Worm (Caenorhabditis elegans) whole organism, L2 larva: Measurements from ENCODE around the gene algn-1.

Experiments
- F13H6.1 ChIP-seq: sonication (generic microtip); optimal IDR thresholded peaks from 2 replicates; lab custom pipeline; 2016; ENCODE audit warnings: missing genetic modification characterization, missing compliant biosample characterization
- blmp-1 ChIP-seq: sonication (generic microtip); optimal IDR thresholded peaks from 2 replicates; lab custom pipeline; 2017; ENCODE audit warnings: missing genetic modification characterization, mild to moderate bottlenecking, missing compliant biosample characterization, antibody characterized with exemption, moderate library complexity; ENCODE audit not compliant: insufficient read depth
- lin-13 ChIP-seq: fragments of 150-350 bp; optimal IDR thresholded peaks from 2 replicates; lab custom pipeline; 2014; ENCODE audit warnings: missing biosample characterization, missing genetic modification reagents, missing genetic modification characterization
- lsy-2 ChIP-seq, 2 experiments: fragments of 150-350 bp in 1 of 2; sonication (generic microtip) in 1 of 2; optimal IDR thresholded peaks; 2 replicates each; lab custom pipeline; 2014 to 2017; ENCODE audit warnings: missing biosample characterization in 2 of 2, missing genetic modification characterization in 2 of 2
- nhr-10 ChIP-seq: sonication (generic microtip); optimal IDR thresholded peaks from 2 replicates; lab custom pipeline; 2017; ENCODE audit warnings: missing biosample characterization, missing genetic modification characterization
- nhr-11 ChIP-seq: fragments of 150-350 bp; optimal IDR thresholded peaks from 2 replicates; lab custom pipeline; 2014; ENCODE audit warnings: missing biosample characterization, missing genetic modification characterization
- nhr-12 ChIP-seq: fragments of 150-350 bp; optimal IDR thresholded peaks from 2 replicates; lab custom pipeline; 2014; ENCODE audit warnings: missing biosample characterization, missing genetic modification characterization
- nhr-21 ChIP-seq: fragments of 150-350 bp; optimal IDR thresholded peaks from 2 replicates; lab custom pipeline; 2014; ENCODE audit warnings: missing biosample characterization, missing genetic modification characterization
- nhr-25 ChIP-seq: fragments of 150-350 bp; sonication (generic microtip); optimal IDR thresholded peaks from 3 replicates; lab custom pipeline; 2014; ENCODE audit warnings: missing biosample characterization, missing genetic modification characterization
- nhr-77 ChIP-seq: fragments of 150-350 bp; optimal IDR thresholded peaks from 2 replicates; lab custom pipeline; 2014; ENCODE audit warnings: missing biosample characterization, missing genetic modification characterization
- peb-1 ChIP-seq: fragments of 150-350 bp; optimal IDR thresholded peaks from 2 replicates; lab custom pipeline; 2014; ENCODE audit warnings: missing biosample characterization, missing genetic modification characterization
- sma-9 ChIP-seq, 2 experiments: fragments of 150-350 bp in 1 of 2; sonication (generic microtip) in 1 of 2; optimal IDR thresholded peaks; 2 replicates each; lab custom pipeline; 2014 to 2016; ENCODE audit warnings: missing genetic modification characterization in 2 of 2, mild to moderate bottlenecking in 1 of 2, missing biosample characterization in 1 of 2, missing compliant biosample characterization in 1 of 2, missing genetic modification reagents in 1 of 2, moderate library complexity in 1 of 2
- unc-55 ChIP-seq: fragments of 150-350 bp; sonication (generic microtip); optimal IDR thresholded peaks from 3 replicates; lab custom pipeline; 2014; ENCODE audit warnings: missing biosample characterization, missing genetic modification reagents, missing genetic modification characterization

algn-1 gene

ce11 chrIII:6509301-6509700 lies 49.4 kb downstream of the algn-1 start:
- TF ChIP-seq lsy-2 (tag; optimal IDR thresholded peaks at IDR 0.05; lab: Kevin White, UChicago) (peak in 1 of 2 experiments; percentile 48), sma-9 (GFP tag; optimal IDR thresholded peaks at IDR 0.05; lab: Kevin White, UChicago) (peak; percentile 56), sma-9 (tag; optimal IDR thresholded peaks at IDR 0.05; lab: Kevin White, UChicago) (no peak), nhr-10 (tag; lab: Kevin White, UChicago) (no peak), nhr-21 (tag; lab: Kevin White, UChicago) (peak; percentile 31), nhr-12 (tag; lab: Kevin White, UChicago) (no peak), peb-1 (tag; lab: Kevin White, UChicago) (no peak), F13H6.1 (tag; lab: Kevin White, UChicago) (no peak), nhr-11 (tag; lab: Kevin White, UChicago) (no peak), nhr-77 (tag; lab: Kevin White, UChicago) (no peak), lin-13 (GFP tag; lab: Kevin White, UChicago) (no peak), blmp-1 (no peak), nhr-25 (tag; lab: Kevin White, UChicago) (peak; percentile 25), unc-55 (GFP tag; lab: Kevin White, UChicago) (no peak)
